Worm (Caenorhabditis elegans) whole organism, L1 larva: ENCODE data around the gene Y57G11C.1142.

Source experiments
- aly-2 ChIP-seq: fragments of 150-350 bp; optimal IDR thresholded peaks from 2 replicates; lab custom pipeline; 2014; ENCODE audit warnings: missing biosample characterization, missing genetic modification characterization
- mdl-1 ChIP-seq, 2 experiments: fragments of 150-350 bp; optimal IDR thresholded peaks; 2 replicates each; lab custom pipeline; 2014 to 2017; ENCODE audit warnings: missing biosample characterization in 2 of 2, missing genetic modification characterization in 2 of 2, inconsistent platforms in 1 of 2
- nhr-77 ChIP-seq: fragments of 150-350 bp; optimal IDR thresholded peaks from 2 replicates; lab custom pipeline; 2014; ENCODE audit warnings: missing biosample characterization, missing genetic modification characterization

DNA sequence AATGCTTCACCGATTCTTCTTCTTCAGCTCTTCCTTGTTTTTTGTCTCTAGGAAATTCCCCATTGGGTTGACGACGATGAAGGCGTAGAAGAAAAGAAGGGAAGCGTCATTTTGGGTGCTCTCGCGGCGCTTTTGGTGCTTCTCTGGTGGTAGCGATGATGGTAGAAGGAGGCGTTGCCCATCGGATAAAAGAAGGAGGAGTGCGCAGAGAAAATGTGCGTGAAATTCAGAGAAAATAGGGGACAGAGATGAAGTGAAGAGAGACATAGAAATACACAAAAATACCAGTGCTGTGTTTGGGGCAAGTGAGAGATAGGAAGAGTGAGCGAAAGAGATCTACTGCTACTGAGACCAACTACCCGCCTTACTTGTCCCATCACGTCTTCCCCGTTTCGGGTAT lies 4.5 kb downstream of the Y57G11C.1142 start, which contains the start of gene oig-5:
- no peak for TF ChIP-seq nhr-77 (tag; lab: Kevin White, UChicago)
- TF ChIP-seq aly-2, result no peak
- TF ChIP-seq mdl-1 (tag; optimal IDR thresholded peaks at IDR 0.05; lab: Kevin White, UChicago), result no peak
